Worm (Caenorhabditis elegans): ENCODE results near the gene C24H12.6.

DNA sequence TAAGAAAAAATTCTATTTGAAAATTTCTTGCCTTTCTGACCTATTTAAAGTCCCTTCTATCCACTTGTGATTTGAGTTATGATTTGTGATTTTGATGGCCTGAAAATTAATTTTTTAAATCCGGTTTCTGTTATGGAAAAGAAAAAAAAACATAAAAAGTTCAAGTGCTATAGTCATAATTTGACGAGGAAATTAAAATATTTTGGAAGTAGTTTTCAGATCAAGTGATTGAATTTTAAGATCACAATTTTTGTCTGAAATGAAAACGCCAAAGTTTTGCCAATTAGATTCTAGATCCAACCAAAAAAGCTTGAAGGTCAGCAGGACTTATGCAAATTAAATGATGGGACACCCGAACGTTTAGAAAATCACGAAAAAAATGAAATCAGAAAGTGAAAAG, 51.2 kb downstream of the C24H12.6 start, which contains the start of gene ptr-3:
- TF ChIP-seq mcd-1 (GFP tag; IDR thresholded peaks at IDR 0.05) (no peak), xnd-1 (tag; optimal IDR thresholded peaks at IDR 0.05) (no peak), ets-4 (GFP tag; optimal IDR thresholded peaks at IDR 0.05) (no peak), zfh-2 (GFP tag; conservative IDR thresholded peaks at IDR 0.05) (no peak), ama-1 (optimal IDR thresholded peaks at IDR 0.05) (no peak), ama-1 (GFP tag; optimal IDR thresholded peaks at IDR 0.05) (no peak), K12H6.12 (tag; optimal IDR thresholded peaks at IDR 0.05) (no peak), lag-1 (GFP tag; IDR thresholded peaks at IDR 0.05) (no peak), nfya-1 (tag; optimal IDR thresholded peaks at IDR 0.05; ENCODE audit: borderline replicate concordance, insufficient read depth) (no peak), rcor-1 (GFP tag; IDR thresholded peaks at IDR 0.05) (no peak)
